Worm (Caenorhabditis elegans) whole organism, L1 larva: ENCODE results near the gene nlp-35.

Source experiments
- lin-39 ChIP-seq: fragments of 150-350 bp; optimal IDR thresholded peaks from 2 replicates; lab custom pipeline; 2014; ENCODE audit warnings: missing biosample characterization, missing genetic modification reagents, missing genetic modification characterization
- nhr-11 ChIP-seq: fragments of 150-350 bp; optimal IDR thresholded peaks from 2 replicates; lab custom pipeline; 2014; ENCODE audit warnings: missing biosample characterization, missing genetic modification characterization
- nhr-12 ChIP-seq: sonication (generic microtip); optimal IDR thresholded peaks from 2 replicates; lab custom pipeline; 2017; ENCODE audit warnings: missing biosample characterization, missing genetic modification characterization
- nhr-90 ChIP-seq: sonication (generic microtip); optimal IDR thresholded peaks from 2 replicates; lab custom pipeline; 2016; ENCODE audit warnings: mild to moderate bottlenecking, missing genetic modification characterization, missing compliant biosample characterization; ENCODE audit not compliant: poor library complexity
- skn-1 ChIP-seq: fragments of 150-350 bp; optimal IDR thresholded peaks from 2 replicates; lab custom pipeline; 2014; ENCODE audit warnings: missing biosample characterization, missing genetic modification characterization
- sptf-1 ChIP-seq: fragments of 150-350 bp; optimal IDR thresholded peaks from 2 replicates; lab custom pipeline; 2014; ENCODE audit warnings: missing biosample characterization, missing genetic modification characterization

ce11 chrIV:9508612-9509011 lies 10.1 kb downstream of the nlp-35 start, which contains the start of gene ethe-1:
- TF ChIP-seq lin-39 (tag; lab: Kevin White, UChicago) (no peak), nhr-11 (tag; lab: Kevin White, UChicago) (no peak), nhr-90 (no peak), nhr-12 (tag; lab: Kevin White, UChicago) (no peak), skn-1 (tag; lab: Kevin White, UChicago) (no peak), sptf-1 (tag; lab: Kevin White, UChicago) (no peak)
